Comparison of ENCODE assay signal across 1 fruit fly cellular context in genomic region chr2L:161453-162175, dm6.
A peak's percentile ranks its signal among the peaks of the same experiment; 100 is the strongest.
TF ChIP-seq lines count a peak whose summit lies in the region.

No protein-coding gene starts in this region.

TF ChIP-seq in whole organism, embryonic, 481 proteins besides CTCF, POLR2A, EP300 and RAD21 (continued from another document and continues in another):
- TF ChIP-seq Fer1 (GFP tag; optimal IDR thresholded peaks at IDR 0.05; lab: Kevin White, UChicago) = peak; percentile 52
- TF ChIP-seq CG10267 (tag; optimal IDR thresholded peaks at IDR 0.05; lab: Kevin White, UChicago) = peak; percentile 22
- TF ChIP-seq wor (GFP tag; IDR thresholded peaks at IDR 0.05; lab: Robert Waterston, UW) = no peak
- TF ChIP-seq Sox100B (GFP tag; optimal IDR thresholded peaks at IDR 0.05; lab: Kevin White, UChicago) = no peak
- TF ChIP-seq CG12071 (GFP tag; optimal IDR thresholded peaks at IDR 0.05; lab: Kevin White, UChicago) = peak; percentile 32
- TF ChIP-seq ssp (GFP tag; IDR thresholded peaks at IDR 0.05; lab: Robert Waterston, UW) = no peak
- TF ChIP-seq CG30403 (GFP tag; optimal IDR thresholded peaks at IDR 0.05; lab: Kevin White, UChicago) = no peak
- TF ChIP-seq CrebB (tag; optimal IDR thresholded peaks at IDR 0.05; lab: Kevin White, UChicago) = no peak
- peak; percentile 46 for TF ChIP-seq CG6813 (GFP tag; optimal IDR thresholded peaks at IDR 0.05; lab: Kevin White, UChicago)
- no peak for TF ChIP-seq CG12236 (GFP tag; optimal IDR thresholded peaks at IDR 0.05; lab: Kevin White, UChicago)
- no peak for TF ChIP-seq Mad (GFP tag; optimal IDR thresholded peaks at IDR 0.05; lab: Kevin White, UChicago)
- TF ChIP-seq CG15514 (GFP tag; optimal IDR thresholded peaks at IDR 0.05; lab: Kevin White, UChicago) = peak; percentile 46
- no peak for TF ChIP-seq CG8765 (GFP tag; IDR thresholded peaks at IDR 0.05; lab: Robert Waterston, UW)
- no peak for TF ChIP-seq CG18476 (GFP tag; optimal IDR thresholded peaks at IDR 0.05; lab: Kevin White, UChicago)
- no peak for TF ChIP-seq Blimp-1 (GFP tag; optimal IDR thresholded peaks at IDR 0.05; lab: Kevin White, UChicago)
- TF ChIP-seq CG18619 (GFP tag; optimal IDR thresholded peaks at IDR 0.05; lab: Kevin White, UChicago) = peak; percentile 51
- TF ChIP-seq ac (GFP tag; optimal IDR thresholded peaks at IDR 0.05; lab: Kevin White, UChicago) = no peak
- no peak for TF ChIP-seq luna (GFP tag; optimal IDR thresholded peaks at IDR 0.05; lab: Kevin White, UChicago)
- no peak for TF ChIP-seq grn (GFP tag; optimal IDR thresholded peaks at IDR 0.05; lab: Kevin White, UChicago)
- TF ChIP-seq Lhr (GFP tag; optimal IDR thresholded peaks at IDR 0.05; lab: Kevin White, UChicago) = no peak
- no peak for TF ChIP-seq bigmax (GFP tag; optimal IDR thresholded peaks at IDR 0.05; lab: Kevin White, UChicago)
- TF ChIP-seq CG17328 (GFP tag; IDR thresholded peaks at IDR 0.05; lab: Robert Waterston, UW) = no peak
- peak; percentile 63 for TF ChIP-seq CG6765 (GFP tag; optimal IDR thresholded peaks at IDR 0.05; lab: Kevin White, UChicago)
- no peak for TF ChIP-seq croc (GFP tag; conservative IDR thresholded peaks at IDR 0.05; lab: Robert Waterston, UW)
- TF ChIP-seq bsh (GFP tag; optimal IDR thresholded peaks at IDR 0.05; lab: Kevin White, UChicago) = peak in 1 of 2 experiments; percentile 8
- peak; percentile 66 for TF ChIP-seq caup (GFP tag; optimal IDR thresholded peaks at IDR 0.05; lab: Kevin White, UChicago; ENCODE audit: severe bottlenecking)
- TF ChIP-seq cato (GFP tag; optimal IDR thresholded peaks at IDR 0.05; lab: Kevin White, UChicago; ENCODE audit: borderline replicate concordance) = no peak
- TF ChIP-seq CG6791 (GFP tag; IDR thresholded peaks at IDR 0.05; lab: Robert Waterston, UW; ENCODE audit: partially characterized antibody) = no peak
- TF ChIP-seq CG7963 (GFP tag; IDR thresholded peaks at IDR 0.05; lab: Robert Waterston, UW; ENCODE audit: partially characterized antibody) = no peak
- no peak for TF ChIP-seq NK7.1 (GFP tag; optimal IDR thresholded peaks at IDR 0.05; lab: Kevin White, UChicago)
- TF ChIP-seq Eip74EF (GFP tag; optimal IDR thresholded peaks at IDR 0.05; lab: Kevin White, UChicago) = peak in 1 of 2 experiments; percentile 62
- peak; percentile 98 for TF ChIP-seq sd (tag; optimal IDR thresholded peaks at IDR 0.05; lab: Kevin White, UChicago)
- peak; percentile 94 for TF ChIP-seq CG10543 (GFP tag; optimal IDR thresholded peaks at IDR 0.05; lab: Kevin White, UChicago)
- TF ChIP-seq fd96Cb (tag; optimal IDR thresholded peaks at IDR 0.05; lab: Kevin White, UChicago) = no peak
- TF ChIP-seq CG14014 (GFP tag; IDR thresholded peaks at IDR 0.05; lab: Robert Waterston, UW) = no peak
- TF ChIP-seq CG10274 (GFP tag; optimal IDR thresholded peaks at IDR 0.05; lab: Kevin White, UChicago) = peak; percentile 41
- no peak for TF ChIP-seq Nf-YA (GFP tag; IDR thresholded peaks at IDR 0.05; lab: Robert Waterston, UW)
- TF ChIP-seq onecut (GFP tag; IDR thresholded peaks at IDR 0.05; lab: Robert Waterston, UW) = peak; percentile 82
- no peak for TF ChIP-seq en (GFP tag; optimal IDR thresholded peaks at IDR 0.05; lab: Kevin White, UChicago)
- no peak for TF ChIP-seq CG17359 (tag; optimal IDR thresholded peaks at IDR 0.05; lab: Kevin White, UChicago)
- no peak for TF ChIP-seq CG16863 (GFP tag; optimal IDR thresholded peaks at IDR 0.05; lab: Kevin White, UChicago)
- no peak for TF ChIP-seq seq (GFP tag; IDR thresholded peaks at IDR 0.05; lab: Robert Waterston, UW)
- peak; percentile 5 for TF ChIP-seq CG12659 (GFP tag; optimal IDR thresholded peaks at IDR 0.05; lab: Kevin White, UChicago)
- TF ChIP-seq CG7786 (GFP tag; optimal IDR thresholded peaks at IDR 0.05; lab: Kevin White, UChicago) = peak; percentile 16
- TF ChIP-seq Trl (optimal IDR thresholded peaks at IDR 0.05; lab: Kevin White, UChicago) = peak in 1 of 2 experiments; percentile 19
- no peak for TF ChIP-seq Trl (GFP tag; optimal IDR thresholded peaks at IDR 0.05; lab: Kevin White, UChicago)
- TF ChIP-seq Hr78 (GFP tag; optimal IDR thresholded peaks at IDR 0.05; lab: Kevin White, UChicago) = no peak
- no peak for TF ChIP-seq bbx (GFP tag; IDR thresholded peaks at IDR 0.05; lab: Robert Waterston, UW; ENCODE audit: partially characterized antibody)
- TF ChIP-seq esg (GFP tag; conservative IDR thresholded peaks at IDR 0.05; lab: Robert Waterston, UW) = no peak
- TF ChIP-seq CG8388 (GFP tag; optimal IDR thresholded peaks at IDR 0.05; lab: Kevin White, UChicago) = no peak
- TF ChIP-seq Dfd (GFP tag; optimal IDR thresholded peaks at IDR 0.05; lab: Kevin White, UChicago) = no peak
- TF ChIP-seq Taf1 (GFP tag; IDR thresholded peaks at IDR 0.05; lab: Robert Waterston, UW) = no peak
- no peak for TF ChIP-seq Hr3 (GFP tag; optimal IDR thresholded peaks at IDR 0.05; lab: Kevin White, UChicago)
- TF ChIP-seq CG17568 (GFP tag; optimal IDR thresholded peaks at IDR 0.05; lab: Kevin White, UChicago) = no peak
- TF ChIP-seq bowl (GFP tag; IDR thresholded peaks at IDR 0.05; lab: Robert Waterston, UW) = no peak
- TF ChIP-seq CG13296 (GFP tag; optimal IDR thresholded peaks at IDR 0.05; lab: Kevin White, UChicago) = peak; percentile 14
- TF ChIP-seq CG8944 (GFP tag; optimal IDR thresholded peaks at IDR 0.05; lab: Kevin White, UChicago) = no peak
- TF ChIP-seq maf-S (GFP tag; optimal IDR thresholded peaks at IDR 0.05; lab: Kevin White, UChicago) = no peak
- peak; percentile 77 for TF ChIP-seq CG13624 (GFP tag; optimal IDR thresholded peaks at IDR 0.05; lab: Kevin White, UChicago)
- TF ChIP-seq CG2202 (tag; optimal IDR thresholded peaks at IDR 0.05; lab: Kevin White, UChicago) = no peak
- TF ChIP-seq CG17361 (GFP tag; IDR thresholded peaks at IDR 0.05; lab: Robert Waterston, UW) = no peak
- TF ChIP-seq lilli (GFP tag; optimal IDR thresholded peaks at IDR 0.05; lab: Kevin White, UChicago) = no peak
- TF ChIP-seq ERR (GFP tag; optimal IDR thresholded peaks at IDR 0.05; lab: Kevin White, UChicago) = no peak
- TF ChIP-seq sens (GFP tag; lab: Kevin White, UChicago) = peak; percentile 84
- TF ChIP-seq sisA (GFP tag; IDR thresholded peaks at IDR 0.05; lab: Robert Waterston, UW) = no peak
- TF ChIP-seq CG1602 (GFP tag; optimal IDR thresholded peaks at IDR 0.05; lab: Kevin White, UChicago) = no peak
- no peak for TF ChIP-seq nmo (GFP tag; optimal IDR thresholded peaks at IDR 0.05; lab: Kevin White, UChicago)
- no peak for TF ChIP-seq tgo (GFP tag; IDR thresholded peaks at IDR 0.05; lab: Robert Waterston, UW)
- no peak for TF ChIP-seq CG3065 (GFP tag; optimal IDR thresholded peaks at IDR 0.05; lab: Kevin White, UChicago)
- no peak for TF ChIP-seq HLH3B (GFP tag; IDR thresholded peaks at IDR 0.05; lab: Robert Waterston, UW)
- peak; percentile 7 for TF ChIP-seq CG6254 (GFP tag; optimal IDR thresholded peaks at IDR 0.05; lab: Kevin White, UChicago)
- TF ChIP-seq Sox102F (GFP tag; optimal IDR thresholded peaks at IDR 0.05; lab: Kevin White, UChicago) = no peak
- no peak for TF ChIP-seq crp (GFP tag; optimal IDR thresholded peaks at IDR 0.05; lab: Kevin White, UChicago)
- TF ChIP-seq nerfin-1 (tag; optimal IDR thresholded peaks at IDR 0.05; lab: Kevin White, UChicago) = peak; percentile 49
- peak; percentile 12 for TF ChIP-seq salm (tag; optimal IDR thresholded peaks at IDR 0.05; lab: Kevin White, UChicago)
- TF ChIP-seq CG4707 (GFP tag; optimal IDR thresholded peaks at IDR 0.05; lab: Kevin White, UChicago) = peak; percentile 28
- peak; percentile 42 for TF ChIP-seq odd (GFP tag; optimal IDR thresholded peaks at IDR 0.05; lab: Kevin White, UChicago)
- peak; percentile 26 for TF ChIP-seq unpg (GFP tag; optimal IDR thresholded peaks at IDR 0.05; lab: Kevin White, UChicago)
- no peak for TF ChIP-seq gce (GFP tag; IDR thresholded peaks at IDR 0.05; lab: Robert Waterston, UW)
- TF ChIP-seq Side (GFP tag; optimal IDR thresholded peaks at IDR 0.05; lab: Kevin White, UChicago) = peak; percentile 14
- TF ChIP-seq p53 (GFP tag; optimal IDR thresholded peaks at IDR 0.05; lab: Kevin White, UChicago) = no peak
- peak; percentile 44 for TF ChIP-seq CG12104 (GFP tag; optimal IDR thresholded peaks at IDR 0.05; lab: Kevin White, UChicago)
- no peak for TF ChIP-seq Doc2 (GFP tag; IDR thresholded peaks at IDR 0.05; lab: Robert Waterston, UW)
- TF ChIP-seq Atf-2 (GFP tag; optimal IDR thresholded peaks at IDR 0.05; lab: Kevin White, UChicago) = no peak
- no peak for TF ChIP-seq dati (GFP tag; IDR thresholded peaks at IDR 0.05; lab: Robert Waterston, UW)
- no peak for TF ChIP-seq peb (GFP tag; IDR thresholded peaks at IDR 0.05; lab: Robert Waterston, UW)
- peak; percentile 44 for TF ChIP-seq CG1529 (GFP tag; optimal IDR thresholded peaks at IDR 0.05; lab: Kevin White, UChicago)
- no peak for TF ChIP-seq fu2 (GFP tag; optimal IDR thresholded peaks at IDR 0.05; lab: Kevin White, UChicago)
- TF ChIP-seq stc (GFP tag; IDR thresholded peaks at IDR 0.05; lab: Robert Waterston, UW) = no peak
- TF ChIP-seq CG18262 (tag; optimal IDR thresholded peaks at IDR 0.05; lab: Kevin White, UChicago) = no peak
- peak in 1 of 2 experiments; percentile 99 for TF ChIP-seq tll (GFP tag; optimal IDR thresholded peaks at IDR 0.05; lab: Kevin White, UChicago)
- no peak for TF ChIP-seq CG12219 (GFP tag; optimal IDR thresholded peaks at IDR 0.05; lab: Kevin White, UChicago)
- TF ChIP-seq CG9797 (GFP tag; optimal IDR thresholded peaks at IDR 0.05; lab: Kevin White, UChicago) = no peak
- TF ChIP-seq gsb-n (tag; optimal IDR thresholded peaks at IDR 0.05; lab: Kevin White, UChicago) = no peak
- TF ChIP-seq Pdp1 (GFP tag; optimal IDR thresholded peaks at IDR 0.05; lab: Kevin White, UChicago) = peak in 1 of 2 experiments; percentile 77
- no peak for TF ChIP-seq dimm (GFP tag; IDR thresholded peaks at IDR 0.05; lab: Robert Waterston, UW)
- no peak for TF ChIP-seq CG32767 (GFP tag; IDR thresholded peaks at IDR 0.05; lab: Robert Waterston, UW)
- peak; percentile 63 for TF ChIP-seq CG13894 (tag; optimal IDR thresholded peaks at IDR 0.05; lab: Kevin White, UChicago)
- no peak for TF ChIP-seq gcm (GFP tag; optimal IDR thresholded peaks at IDR 0.05; lab: Kevin White, UChicago)
- TF ChIP-seq pzg (GFP tag; optimal IDR thresholded peaks at IDR 0.05; lab: Kevin White, UChicago) = no peak
- TF ChIP-seq fd64A (GFP tag; optimal IDR thresholded peaks at IDR 0.05; lab: Kevin White, UChicago) = peak; percentile 39
- no peak for TF ChIP-seq phol (tag; optimal IDR thresholded peaks at IDR 0.05; lab: Kevin White, UChicago)
- no peak for TF ChIP-seq hbn (GFP tag; IDR thresholded peaks at IDR 0.05; lab: Robert Waterston, UW; ENCODE audit: partially characterized antibody)
- no peak for TF ChIP-seq slou (GFP tag; optimal IDR thresholded peaks at IDR 0.05; lab: Kevin White, UChicago)
- TF ChIP-seq Ets65A (GFP tag; lab: Kevin White, UChicago) = no peak
- TF ChIP-seq lab (GFP tag; optimal IDR thresholded peaks at IDR 0.05; lab: Kevin White, UChicago) = peak; percentile 71
- no peak for TF ChIP-seq Sry-β (GFP tag; optimal IDR thresholded peaks at IDR 0.05; lab: Kevin White, UChicago)
- TF ChIP-seq CG2875 (GFP tag; optimal IDR thresholded peaks at IDR 0.05; lab: Kevin White, UChicago) = no peak
- TF ChIP-seq CG9932 (GFP tag; IDR thresholded peaks at IDR 0.05; lab: Robert Waterston, UW) = no peak
- TF ChIP-seq D19A (tag; optimal IDR thresholded peaks at IDR 0.05; lab: Kevin White, UChicago) = no peak
- no peak for TF ChIP-seq CG3995 (GFP tag; optimal IDR thresholded peaks at IDR 0.05; lab: Kevin White, UChicago)
- TF ChIP-seq CG10654 (GFP tag; optimal IDR thresholded peaks at IDR 0.05; lab: Kevin White, UChicago) = no peak
- TF ChIP-seq CG4360 (GFP tag; IDR thresholded peaks at IDR 0.05; lab: Robert Waterston, UW) = no peak
- no peak for TF ChIP-seq ems (GFP tag; optimal IDR thresholded peaks at IDR 0.05; lab: Kevin White, UChicago)
- TF ChIP-seq gro (GFP tag; optimal IDR thresholded peaks at IDR 0.05; lab: Kevin White, UChicago) = no peak
- TF ChIP-seq CG11456 (GFP tag; IDR thresholded peaks at IDR 0.05; lab: Robert Waterston, UW) = no peak
- peak; percentile 85 for TF ChIP-seq CG15479 (GFP tag; optimal IDR thresholded peaks at IDR 0.05; lab: Kevin White, UChicago)
- no peak for TF ChIP-seq CG14441 (GFP tag; IDR thresholded peaks at IDR 0.05; lab: Robert Waterston, UW)
- no peak for TF ChIP-seq CG15601 (tag; optimal IDR thresholded peaks at IDR 0.05; lab: Kevin White, UChicago)
- TF ChIP-seq H15 (GFP tag; IDR thresholded peaks at IDR 0.05; lab: Robert Waterston, UW) = no peak
- TF ChIP-seq kay (GFP tag; optimal IDR thresholded peaks at IDR 0.05; lab: Kevin White, UChicago) = no peak
- TF ChIP-seq prd (optimal IDR thresholded peaks at IDR 0.05; lab: Kevin White, UChicago) = no peak
- no peak for TF ChIP-seq prd (GFP tag; IDR thresholded peaks at IDR 0.05; lab: Robert Waterston, UW)
- no peak for TF ChIP-seq ci (GFP tag; IDR thresholded peaks at IDR 0.05; lab: Robert Waterston, UW)
- TF ChIP-seq CG8281 (tag; optimal IDR thresholded peaks at IDR 0.05; lab: Kevin White, UChicago) = no peak
- TF ChIP-seq Chrac-16 (GFP tag; optimal IDR thresholded peaks at IDR 0.05; lab: Kevin White, UChicago) = no peak
- TF ChIP-seq CG3847 (GFP tag; IDR thresholded peaks at IDR 0.05; lab: Robert Waterston, UW) = no peak
- no peak for TF ChIP-seq Fer3 (tag; optimal IDR thresholded peaks at IDR 0.05; lab: Kevin White, UChicago)
- no peak for TF ChIP-seq CG31388 (GFP tag; optimal IDR thresholded peaks at IDR 0.05; lab: Kevin White, UChicago)
- no peak for TF ChIP-seq row (GFP tag; IDR thresholded peaks at IDR 0.05; lab: Robert Waterston, UW)
- no peak for TF ChIP-seq vnd (GFP tag; IDR thresholded peaks at IDR 0.05; lab: Robert Waterston, UW; ENCODE audit: partially characterized antibody)
- TF ChIP-seq CG14965 (GFP tag; optimal IDR thresholded peaks at IDR 0.05; lab: Kevin White, UChicago; ENCODE audit: borderline replicate concordance) = no peak
- TF ChIP-seq unc-4 (GFP tag; IDR thresholded peaks at IDR 0.05; lab: Robert Waterston, UW; ENCODE audit: partially characterized antibody) = no peak
- TF ChIP-seq Poxn (GFP tag; IDR thresholded peaks at IDR 0.05; lab: Robert Waterston, UW) = no peak
- TF ChIP-seq sob (GFP tag; IDR thresholded peaks at IDR 0.05; lab: Robert Waterston, UW) = no peak
- peak; percentile 55 for TF ChIP-seq CG6854 (GFP tag; optimal IDR thresholded peaks at IDR 0.05; lab: Kevin White, UChicago)
- no peak for TF ChIP-seq grau (tag; optimal IDR thresholded peaks at IDR 0.05; lab: Kevin White, UChicago)
- no peak for TF ChIP-seq CG10959 (GFP tag; IDR thresholded peaks at IDR 0.05; lab: Robert Waterston, UW)
- TF ChIP-seq Dip3 (GFP tag; optimal IDR thresholded peaks at IDR 0.05; lab: Kevin White, UChicago) = no peak
